Worm (Caenorhabditis elegans) whole organism, L4 larva: ENCODE data around the gene ZK688.12.

ENCODE experiments used
- D1046.2 ChIP-seq: fragments of 200-800 bp; sonication (Bioruptor generic); IDR thresholded peaks from 2 replicates; pipeline ENCODE4 v1.3.6; 2022; ENCODE audit warnings: missing genetic modification characterization, missing compliant biosample characterization
- F10B5.3 ChIP-seq: sonication (generic microtip); optimal IDR thresholded peaks from 2 replicates; lab custom pipeline; 2016; ENCODE audit warnings: mild to moderate bottlenecking, missing genetic modification characterization, missing compliant biosample characterization
- F44E2.7 ChIP-seq: fragments of 200-800 bp; sonication (Bioruptor generic); IDR thresholded peaks from 2 replicates; pipeline ENCODE4 v2.1.2; 2022; ENCODE audit warnings: missing genetic modification characterization, missing compliant biosample characterization
- R02D3.7 ChIP-seq: fragments of 150-350 bp; sonication (generic microtip); optimal IDR thresholded peaks from 3 replicates; lab custom pipeline; 2014; ENCODE audit warnings: missing biosample characterization, missing genetic modification characterization
- T20F7.1 ChIP-seq: fragments of 200-800 bp; sonication (Bioruptor generic); optimal IDR thresholded peaks from 2 replicates; lab custom pipeline; 2018; ENCODE audit warnings: mild to moderate bottlenecking, missing genetic modification characterization, missing compliant biosample characterization
- Y48G9A.11 ChIP-seq: fragments of 200-800 bp; sonication (Bioruptor generic); IDR thresholded peaks from 2 replicates; pipeline ENCODE4 v1.3.6; 2022; ENCODE audit warnings: missing genetic modification reagents, missing genetic modification characterization, missing compliant biosample characterization
- ZK546.5 ChIP-seq, 2 experiments: sonication (generic microtip); optimal IDR thresholded peaks; 2 replicates each; lab custom pipeline; 2017; ENCODE audit warnings: missing biosample characterization in 2 of 2, missing genetic modification characterization in 2 of 2
- aly-2 ChIP-seq: sonication (generic microtip); optimal IDR thresholded peaks from 2 replicates; lab custom pipeline; 2018; ENCODE audit warnings: missing biosample characterization, missing genetic modification characterization
- ama-1 ChIP-seq: fragments of 150-350 bp; optimal IDR thresholded peaks from 2 replicates; lab custom pipeline; 2014; ENCODE audit warnings: inconsistent platforms, mixed read lengths
- ceh-44 ChIP-seq: fragments of 200-800 bp; sonication (Bioruptor generic); IDR thresholded peaks from 2 replicates; pipeline ENCODE4 v1.3.6; 2022; ENCODE audit warnings: missing genetic modification reagents, missing genetic modification characterization, missing compliant biosample characterization
- ceh-82 ChIP-seq: sonication (generic microtip); optimal IDR thresholded peaks from 2 replicates; lab custom pipeline; 2017; ENCODE audit warnings: missing biosample characterization, missing genetic modification characterization
- ctbp-1 ChIP-seq: fragments of 200-800 bp; sonication (Bioruptor generic); IDR thresholded peaks from 2 replicates; pipeline ENCODE4 v1.3.6; 2022; ENCODE audit warnings: missing genetic modification reagents, missing genetic modification characterization, missing compliant biosample characterization
- daf-16 ChIP-seq, 3 experiments: sonication (generic microtip); optimal IDR thresholded peaks; 2 replicates each; lab custom pipeline; 2016 to 2017; ENCODE audit warnings: missing genetic modification characterization in 3 of 3, missing genetic modification reagents in 3 of 3, mild to moderate bottlenecking in 2 of 3, missing compliant biosample characterization in 2 of 3, missing biosample characterization in 1 of 3, moderate library complexity in 1 of 3
- daf-19 ChIP-seq: fragments of 200-800 bp; sonication (Bioruptor generic); conservative IDR thresholded peaks from 2 replicates; pipeline ENCODE4 v1.3.6; 2022; ENCODE audit warnings: missing genetic modification characterization, missing compliant biosample characterization
- daf-8 ChIP-seq: fragments of 200-800 bp; sonication (Bioruptor generic); IDR thresholded peaks from 2 replicates; pipeline ENCODE4 v1.3.6; 2022; ENCODE audit warnings: missing genetic modification characterization, missing compliant biosample characterization
- dmd-6 ChIP-seq: fragments of 200-800 bp; sonication (Bioruptor generic); IDR thresholded peaks from 2 replicates; pipeline ENCODE4 v1.3.6; 2022; ENCODE audit warnings: missing genetic modification reagents, missing genetic modification characterization, missing compliant biosample characterization
- dve-1 ChIP-seq: sonication (generic microtip); optimal IDR thresholded peaks from 2 replicates; lab custom pipeline; 2017; ENCODE audit warnings: antibody characterized with exemption, mild to moderate bottlenecking, missing genetic modification characterization, missing compliant biosample characterization; ENCODE audit not compliant: insufficient read depth
- egl-43 ChIP-seq: fragments of 200-800 bp; sonication (Bioruptor generic); IDR thresholded peaks from 2 replicates; pipeline ENCODE4 v1.3.6; 2022; ENCODE audit warnings: missing genetic modification reagents, missing genetic modification characterization, missing compliant biosample characterization
- fos-1 ChIP-seq: fragments of 150-350 bp; optimal IDR thresholded peaks from 2 replicates; lab custom pipeline; 2014; ENCODE audit warnings: missing biosample characterization, missing genetic modification characterization
- hif-1 ChIP-seq, 2 experiments: sonication (generic microtip); optimal IDR thresholded peaks; 2 replicates each; lab custom pipeline; 2016 to 2017; ENCODE audit warnings: missing compliant biosample characterization in 2 of 2, missing genetic modification characterization in 2 of 2, missing genetic modification reagents in 2 of 2, missing genotype in 2 of 2, mild to moderate bottlenecking in 1 of 2
- hlh-11 ChIP-seq: fragments of 200-800 bp; sonication (Bioruptor generic); optimal IDR thresholded peaks from 2 replicates; lab custom pipeline; 2018; ENCODE audit warnings: mild to moderate bottlenecking, missing genetic modification characterization, missing compliant biosample characterization
- hlh-30 ChIP-seq: sonication (generic microtip); optimal IDR thresholded peaks from 2 replicates; lab custom pipeline; 2017; ENCODE audit warnings: antibody characterized with exemption, mild to moderate bottlenecking, missing genetic modification characterization, missing compliant biosample characterization; ENCODE audit not compliant: insufficient read depth
- hmg-1.1 ChIP-seq: fragments of 200-800 bp; sonication (Bioruptor generic); IDR thresholded peaks from 2 replicates; pipeline ENCODE4 v1.3.6; 2022; ENCODE audit warnings: missing genetic modification reagents, missing genetic modification characterization, missing compliant biosample characterization
- jun-1 ChIP-seq: fragments of 150-350 bp; optimal IDR thresholded peaks from 2 replicates; lab custom pipeline; 2014; ENCODE audit warnings: missing biosample characterization, missing genetic modification reagents, missing genetic modification characterization
- lin-13 ChIP-seq: fragments of 150-350 bp; optimal IDR thresholded peaks from 2 replicates; lab custom pipeline; 2014; ENCODE audit warnings: missing biosample characterization, missing genetic modification reagents, missing genetic modification characterization
- lin-15B ChIP-seq: fragments of 150-350 bp; sonication (generic microtip); optimal IDR thresholded peaks from 3 replicates; lab custom pipeline; 2014; ENCODE audit warnings: missing biosample characterization, missing genetic modification characterization
- lin-39 ChIP-seq: fragments of 150-350 bp; optimal IDR thresholded peaks from 2 replicates; lab custom pipeline; 2014; ENCODE audit warnings: missing biosample characterization, missing genetic modification reagents, missing genetic modification characterization
- lir-3 ChIP-seq: sonication (generic microtip); optimal IDR thresholded peaks from 2 replicates; lab custom pipeline; 2016; ENCODE audit warnings: mild to moderate bottlenecking, missing genetic modification characterization, missing compliant biosample characterization
- lsy-2 ChIP-seq, 2 experiments: fragments of 150-350 bp in 1 of 2; sonication (generic microtip) in 1 of 2; optimal IDR thresholded peaks; 2 replicates each; lab custom pipeline; 2014 to 2017; ENCODE audit warnings: missing biosample characterization in 2 of 2, missing genetic modification characterization in 2 of 2
- madf-9 ChIP-seq: fragments of 200-800 bp; sonication (Bioruptor generic); conservative IDR thresholded peaks from 2 replicates; pipeline ENCODE4 v1.3.6; 2022; ENCODE audit warnings: missing genetic modification reagents, missing genetic modification characterization, missing compliant biosample characterization
- mep-1 ChIP-seq: fragments of 150-350 bp; sonication (generic microtip); optimal IDR thresholded peaks from 3 replicates; lab custom pipeline; 2014; ENCODE audit warnings: missing biosample characterization, missing genetic modification characterization
- mxl-2 ChIP-seq: fragments of 200-800 bp; sonication (Bioruptor generic); conservative IDR thresholded peaks from 2 replicates; pipeline ENCODE4 v1.3.6; 2022; ENCODE audit warnings: missing genetic modification reagents, missing genetic modification characterization, missing compliant biosample characterization
- nhr-10 ChIP-seq: fragments of 150-350 bp; optimal IDR thresholded peaks from 2 replicates; lab custom pipeline; 2014; ENCODE audit warnings: missing biosample characterization, missing genetic modification characterization
- nhr-237 ChIP-seq: sonication (generic microtip); optimal IDR thresholded peaks from 2 replicates; lab custom pipeline; 2017; ENCODE audit warnings: missing biosample characterization, missing genetic modification characterization
- nhr-25 ChIP-seq: sonication (generic microtip); optimal IDR thresholded peaks from 2 replicates; lab custom pipeline; 2017; ENCODE audit warnings: missing genetic modification characterization, mild to moderate bottlenecking, missing compliant biosample characterization, antibody characterized with exemption, moderate library complexity, borderline replicate concordance; ENCODE audit not compliant: insufficient read depth
- nhr-28 ChIP-seq: fragments of 150-350 bp; optimal IDR thresholded peaks from 2 replicates; lab custom pipeline; 2014; ENCODE audit warnings: missing biosample characterization, missing genetic modification characterization
- nhr-41 ChIP-seq: fragments of 200-800 bp; sonication (Bioruptor generic); IDR thresholded peaks from 2 replicates; pipeline ENCODE4 v1.3.6; 2022; ENCODE audit warnings: missing genetic modification reagents, missing genetic modification characterization, missing compliant biosample characterization
- nhr-48 ChIP-seq: sonication (generic microtip); optimal IDR thresholded peaks from 2 replicates; lab custom pipeline; 2016; ENCODE audit warnings: mild to moderate bottlenecking, missing genetic modification characterization, missing compliant biosample characterization
- nhr-6 ChIP-seq: fragments of 150-350 bp; optimal IDR thresholded peaks from 2 replicates; lab custom pipeline; 2014; ENCODE audit warnings: missing biosample characterization, missing genetic modification characterization
- nhr-76 ChIP-seq: fragments of 150-350 bp; optimal IDR thresholded peaks from 2 replicates; lab custom pipeline; 2014; ENCODE audit warnings: missing biosample characterization, missing genetic modification characterization
- pqm-1 ChIP-seq: sonication (generic microtip); optimal IDR thresholded peaks from 2 replicates; lab custom pipeline; 2017; ENCODE audit warnings: missing biosample characterization, missing genetic modification characterization
- spr-3 ChIP-seq: fragments of 200-800 bp; sonication (Bioruptor generic); optimal IDR thresholded peaks from 2 replicates; lab custom pipeline; 2018; ENCODE audit warnings: mild to moderate bottlenecking, missing genetic modification characterization, missing compliant biosample characterization
- tag-97 ChIP-seq: fragments of 200-800 bp; sonication (Bioruptor generic); IDR thresholded peaks from 2 replicates; pipeline ENCODE4 v1.3.6; 2022; ENCODE audit warnings: missing genetic modification characterization, missing compliant biosample characterization
- unc-39 ChIP-seq: sonication (generic microtip); optimal IDR thresholded peaks from 2 replicates; lab custom pipeline; 2017; ENCODE audit warnings: missing biosample characterization, missing genetic modification characterization
- zfp-2 ChIP-seq: sonication (generic microtip); optimal IDR thresholded peaks from 2 replicates; lab custom pipeline; 2016; ENCODE audit warnings: mild to moderate bottlenecking, missing genetic modification characterization, missing compliant biosample characterization
- zip-2 ChIP-seq: fragments of 150-350 bp; optimal IDR thresholded peaks from 2 replicates; lab custom pipeline; 2014; ENCODE audit warnings: missing biosample characterization, missing genetic modification characterization
- ztf-7 ChIP-seq: fragments of 150-350 bp; optimal IDR thresholded peaks from 2 replicates; lab custom pipeline; 2014; ENCODE audit warnings: missing biosample characterization, missing genetic modification characterization

Gene ZK688.12

DNA sequence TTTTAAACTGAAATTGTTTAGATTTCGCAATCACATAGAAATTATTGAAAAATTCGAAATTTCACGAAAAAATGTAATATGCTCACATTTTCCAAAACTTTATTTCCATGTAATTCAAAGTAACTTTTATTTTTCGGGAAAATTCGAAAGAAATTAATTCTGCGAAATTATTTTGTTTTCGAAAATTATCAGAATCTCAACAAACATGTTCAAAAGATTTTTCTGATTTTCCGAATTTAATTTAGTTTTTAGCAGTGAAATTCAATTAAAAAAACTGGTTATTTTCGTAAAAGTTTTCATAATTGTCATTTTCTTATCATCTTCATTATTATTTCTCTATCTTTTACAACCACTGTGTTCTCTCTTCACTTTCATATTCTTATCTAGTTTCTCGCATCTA is 19.8 kb upstream of the ZK688.12 start, which contains the start of gene ran-2:
Gene ran-2 (plus strand): TSS at position 301 of the 400 bp plus-strand sequence.
- TF ChIP-seq lir-3 (tag; lab: Kevin White, UChicago) = no peak
- no peak for TF ChIP-seq hif-1 (tag; optimal IDR thresholded peaks at IDR 0.05; lab: Kevin White, UChicago)
- no peak for TF ChIP-seq zip-2 (tag; lab: Kevin White, UChicago)
- TF ChIP-seq nhr-41 (GFP tag; lab: Robert Waterston, UW) = no peak
- TF ChIP-seq hmg-1.1 (GFP tag; lab: Robert Waterston, UW) = no peak
- TF ChIP-seq nhr-76 (tag; lab: Kevin White, UChicago) = no peak
- TF ChIP-seq D1046.2 = no peak
- TF ChIP-seq dmd-6 (GFP tag; lab: Robert Waterston, UW) = no peak
- TF ChIP-seq spr-3 (GFP tag; lab: Kevin White, UChicago) = no peak
- TF ChIP-seq madf-9 (GFP tag; lab: Robert Waterston, UW) = no peak
- TF ChIP-seq egl-43 = no peak
- TF ChIP-seq T20F7.1 (GFP tag; lab: Kevin White, UChicago) = no peak
- no peak for TF ChIP-seq aly-2 (tag; lab: Kevin White, UChicago)
- TF ChIP-seq daf-16 (GFP tag; optimal IDR thresholded peaks at IDR 0.05; lab: Kevin White, UChicago) = no peak
- peak; percentile 50 for TF ChIP-seq daf-16 (tag; optimal IDR thresholded peaks at IDR 0.05; lab: Kevin White, UChicago)
- no peak for TF ChIP-seq nhr-28 (tag; lab: Kevin White, UChicago)
- TF ChIP-seq Y48G9A.11 = no peak
- TF ChIP-seq pqm-1 (tag; lab: Kevin White, UChicago) = peak; percentile 22
- no peak for TF ChIP-seq mep-1 (tag; lab: Kevin White, UChicago)
- peak; percentile 16 for TF ChIP-seq dve-1 (tag; lab: Kevin White, UChicago)
- no peak for TF ChIP-seq ztf-7

DNA sequence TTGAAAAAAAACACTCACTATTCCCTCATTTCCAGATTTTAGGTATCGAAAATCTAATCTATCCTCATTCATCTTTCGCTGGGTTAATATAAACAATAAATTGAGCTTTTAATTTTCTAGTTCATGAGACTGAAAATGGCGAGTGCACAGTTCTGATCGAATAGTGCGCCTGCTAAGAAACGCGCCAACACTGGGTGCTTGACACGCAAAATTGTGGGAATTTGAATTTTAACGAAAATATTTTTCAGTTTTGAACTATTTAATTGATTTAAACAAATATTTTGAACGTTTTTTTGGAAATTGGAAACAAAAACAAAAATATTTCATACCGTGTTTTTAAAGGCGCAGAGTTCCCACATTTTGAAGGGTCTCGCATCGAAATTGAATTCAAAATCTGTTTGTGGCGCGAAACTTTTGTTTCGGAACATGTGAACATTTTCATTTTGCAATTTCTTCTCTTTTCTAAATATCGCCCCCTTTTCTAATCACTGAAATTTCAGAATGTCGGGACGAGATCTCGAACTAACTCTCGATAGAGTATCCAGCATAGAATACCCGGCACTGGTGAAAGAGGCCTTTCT is 15.3 kb upstream of the ZK688.12 start, which contains the start of the genes C29E4.13 and npp-15:
Gene C29E4.13 (minus strand): TSS at position 169 of the 581 bp plus-strand sequence.
Gene npp-15 (plus strand): TSS at position 495 of the 581 bp plus-strand sequence.
- TF ChIP-seq ama-1 (no peak), ceh-44 (GFP tag; lab: Robert Waterston, UW) (no peak), madf-9 (GFP tag; lab: Robert Waterston, UW) (no peak), lin-15B (no peak), R02D3.7 (tag; lab: Kevin White, UChicago) (no peak), F44E2.7 (GFP tag; lab: Robert Waterston, UW) (no peak), ceh-82 (tag; lab: Kevin White, UChicago) (no peak), nhr-237 (tag; lab: Kevin White, UChicago) (no peak), hif-1 (tag; optimal IDR thresholded peaks at IDR 0.05; lab: Kevin White, UChicago) (no peak), hlh-11 (tag; lab: Kevin White, UChicago) (no peak), dmd-6 (GFP tag; lab: Robert Waterston, UW) (no peak), unc-39 (tag; lab: Kevin White, UChicago) (no peak), F10B5.3 (tag; lab: Kevin White, UChicago) (no peak), daf-16 (GFP tag; optimal IDR thresholded peaks at IDR 0.05; lab: Kevin White, UChicago) (no peak), daf-16 (tag; optimal IDR thresholded peaks at IDR 0.05; lab: Kevin White, UChicago) (peak; percentile 37), nhr-6 (tag; lab: Kevin White, UChicago) (no peak), zfp-2 (tag; lab: Kevin White, UChicago) (no peak), hmg-1.1 (GFP tag; lab: Robert Waterston, UW) (no peak), mep-1 (tag; lab: Kevin White, UChicago) (peak; percentile 10), daf-19 (no peak), tag-97 (GFP tag; lab: Robert Waterston, UW) (no peak), nhr-10 (no peak), mxl-2 (GFP tag; lab: Robert Waterston, UW) (no peak), lsy-2 (tag; optimal IDR thresholded peaks at IDR 0.05; lab: Kevin White, UChicago) (no peak), daf-8 (no peak), ZK546.5 (tag; optimal IDR thresholded peaks at IDR 0.05; lab: Kevin White, UChicago) (no peak), fos-1 (tag; lab: Kevin White, UChicago) (no peak), lin-39 (tag; lab: Kevin White, UChicago) (no peak), ctbp-1 (GFP tag; lab: Robert Waterston, UW) (no peak), lin-13 (GFP tag; lab: Kevin White, UChicago) (no peak), hlh-30 (tag; lab: Kevin White, UChicago) (peak; percentile 12), D1046.2 (no peak), nhr-76 (tag; lab: Kevin White, UChicago) (no peak), nhr-48 (no peak), Y48G9A.11 (no peak), nhr-28 (tag; lab: Kevin White, UChicago) (peak; percentile 34), dve-1 (tag; lab: Kevin White, UChicago) (peak; percentile 28), nhr-25 (tag; lab: Kevin White, UChicago) (no peak), jun-1 (tag; lab: Kevin White, UChicago) (no peak)
